Fruit fly (Drosophila melanogaster) Kc167 (cell line): Measurements from ENCODE around the gene CG18789.

ENCODE experiments used
- Myc ChIP-seq: fragments of >200 bp; optimal IDR thresholded peaks from 2 replicates; lab custom pipeline; 2017; ENCODE audit warnings: missing external identifiers
- Sin3A ChIP-seq: fragments of >200 bp; optimal IDR thresholded peaks from 2 replicates; lab custom pipeline; 2018; ENCODE audit warnings: missing external identifiers
- h ChIP-seq: fragments of >200 bp; optimal IDR thresholded peaks from 3 replicates; lab custom pipeline; 2018; ENCODE audit warnings: missing external identifiers
- insv ChIP-seq: fragments of >200 bp; optimal IDR thresholded peaks from 3 replicates; lab custom pipeline; 2018; ENCODE audit warnings: missing external identifiers
- psq ChIP-seq: fragments of >200 bp; optimal IDR thresholded peaks from 2 replicates; lab custom pipeline; 2017; ENCODE audit warnings: missing external identifiers
- ttk ChIP-seq: sonication (Bioruptor generic); optimal IDR thresholded peaks from 2 replicates; lab custom pipeline; 2017; ENCODE audit warnings: missing external identifiers

Gene CG18789

DNA sequence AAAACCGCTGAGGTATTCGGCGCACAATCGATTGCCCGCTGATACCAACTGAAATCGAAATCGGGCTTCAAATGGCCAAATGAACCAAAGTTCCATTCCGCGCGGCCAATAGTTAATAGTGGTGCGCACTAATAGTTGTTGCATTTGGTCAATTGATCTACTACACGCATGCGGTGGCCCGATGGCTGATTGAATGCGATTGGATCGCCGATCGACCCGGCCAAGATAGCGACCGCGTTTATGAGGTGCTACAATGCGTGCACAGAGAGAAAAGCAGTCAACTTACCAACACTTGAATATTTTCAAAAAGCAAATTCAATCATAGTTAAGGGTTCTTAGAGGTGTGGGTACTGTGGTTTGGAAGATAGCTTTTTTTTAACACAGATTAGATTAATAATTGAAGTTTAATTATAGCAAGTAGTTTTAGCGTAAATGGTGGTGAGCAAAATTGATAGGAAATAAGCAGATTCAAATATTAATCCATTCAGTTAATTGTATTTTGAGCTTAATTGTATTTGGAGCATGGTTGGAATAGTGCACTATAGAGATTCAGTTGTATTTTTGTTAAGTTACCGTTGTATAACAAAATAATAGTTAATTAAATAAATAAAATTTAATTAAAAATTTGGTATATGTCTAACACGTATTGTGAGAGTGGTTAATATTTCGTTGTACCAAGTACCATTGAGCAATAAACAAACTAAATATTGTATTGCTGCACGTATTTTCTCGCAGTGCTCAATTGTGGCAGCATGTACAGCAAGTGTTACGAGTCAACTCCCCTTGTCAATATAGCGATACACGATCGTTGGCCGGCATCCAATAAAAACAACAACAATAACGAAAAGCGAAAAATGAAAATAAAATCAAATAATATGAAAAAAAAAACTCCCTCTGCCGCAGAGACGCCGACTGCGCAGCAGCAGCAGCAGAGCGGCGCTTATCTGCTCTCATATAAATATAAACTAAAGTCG is 31.5 kb upstream of the CG18789 start:
- TF ChIP-seq ttk (lab: Kevin White, UChicago) (no peak), Sin3A (no peak)

DNA sequence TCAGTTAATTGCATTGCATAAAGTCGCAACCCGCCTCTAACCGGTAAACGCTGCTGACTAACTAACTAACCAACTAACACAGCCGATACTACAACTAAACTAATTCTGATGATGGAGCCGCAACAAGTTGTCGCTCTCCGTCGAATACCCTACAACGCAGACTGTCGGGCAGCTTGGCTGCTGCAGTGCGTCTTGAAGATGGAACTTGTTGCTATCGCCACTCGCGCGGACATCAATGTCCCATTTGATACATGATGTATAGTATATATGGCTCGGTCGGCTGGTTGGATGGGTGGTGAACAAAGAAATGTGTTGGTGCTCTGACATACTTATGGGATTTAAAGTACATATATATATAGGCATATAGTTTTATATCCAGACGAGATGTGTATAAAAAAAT is 30.3 kb upstream of the CG18789 start:
- TF ChIP-seq psq (lab: Kevin White, UChicago) (no peak), h (lab: Kevin White, UChicago) (no peak), Sin3A (no peak), ttk (lab: Kevin White, UChicago) (no peak), Myc (lab: Kevin White, UChicago) (no peak), insv (lab: Kevin White, UChicago) (no peak)

DNA sequence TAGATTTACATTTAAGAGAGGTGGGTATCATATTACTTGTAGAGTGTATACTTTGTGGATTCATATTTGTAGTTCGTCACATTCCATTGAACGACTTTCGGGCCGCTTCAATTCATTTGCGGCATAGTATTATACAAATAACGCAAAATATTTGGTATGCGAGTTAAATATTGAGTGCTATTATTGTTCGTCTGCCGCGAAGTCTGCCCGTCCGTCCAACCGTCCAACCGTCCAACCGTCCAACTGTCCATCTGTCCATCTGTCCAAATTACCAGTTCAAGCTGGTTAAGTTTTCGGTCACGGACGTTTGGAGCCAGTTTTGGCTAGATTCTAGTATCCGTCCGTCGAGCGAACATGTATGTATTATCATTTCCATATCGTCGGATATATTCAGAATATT is 28.9 kb upstream of the CG18789 start:
- TF ChIP-seq ttk (lab: Kevin White, UChicago) = no peak
- TF ChIP-seq h (lab: Kevin White, UChicago) = no peak
- TF ChIP-seq insv (lab: Kevin White, UChicago) = no peak
- no peak for TF ChIP-seq psq (lab: Kevin White, UChicago)
- TF ChIP-seq Myc (lab: Kevin White, UChicago) = no peak
- TF ChIP-seq Sin3A = no peak

DNA sequence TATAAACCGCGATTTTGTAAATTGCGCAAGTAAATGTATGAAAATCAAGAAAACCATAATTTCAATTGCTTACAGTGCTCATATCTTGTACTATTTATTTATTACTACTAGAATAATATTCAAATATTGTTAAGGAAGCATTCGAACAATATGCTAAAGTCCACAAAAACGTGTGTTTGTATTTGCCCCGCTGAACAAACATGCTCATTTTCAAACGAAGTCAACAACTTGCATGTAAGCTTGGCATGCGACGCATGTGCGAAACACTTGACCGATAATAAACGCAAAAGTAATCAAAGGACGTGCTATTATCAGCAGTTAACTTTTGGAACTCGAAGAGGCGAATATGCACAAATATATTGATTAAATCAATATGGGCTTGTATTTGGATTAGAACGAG is 26.0 kb upstream of the CG18789 start:
- TF ChIP-seq Sin3A (no peak), Myc (lab: Kevin White, UChicago) (no peak), h (lab: Kevin White, UChicago) (no peak), insv (lab: Kevin White, UChicago) (no peak), psq (lab: Kevin White, UChicago) (no peak), ttk (lab: Kevin White, UChicago) (no peak)

DNA sequence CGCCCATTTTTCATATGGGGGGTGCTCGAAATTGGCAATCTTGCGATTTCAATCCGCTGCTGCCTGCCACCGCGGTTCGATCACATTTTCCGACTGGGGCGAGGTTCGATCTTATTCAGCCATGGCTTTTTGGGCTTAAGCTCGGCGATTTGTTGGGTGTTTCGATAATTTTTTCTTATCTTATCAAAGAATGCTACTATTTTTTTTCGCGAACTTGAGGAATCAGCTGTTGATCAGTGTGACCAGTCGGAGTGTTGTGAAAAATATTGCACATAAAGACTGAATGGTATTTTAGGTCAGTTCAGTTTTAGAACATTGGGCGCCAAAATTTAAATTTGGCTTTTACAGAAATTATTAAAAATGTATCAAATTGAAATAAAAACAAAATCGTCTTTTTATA is 25.5 kb upstream of the CG18789 start, which contains the start of gene Wdr81:
Gene Wdr81 (minus strand): TSS at position 226 of the 400 bp plus-strand sequence.
- TF ChIP-seq Myc (lab: Kevin White, UChicago) = no peak
- TF ChIP-seq ttk (lab: Kevin White, UChicago) = no peak

DNA sequence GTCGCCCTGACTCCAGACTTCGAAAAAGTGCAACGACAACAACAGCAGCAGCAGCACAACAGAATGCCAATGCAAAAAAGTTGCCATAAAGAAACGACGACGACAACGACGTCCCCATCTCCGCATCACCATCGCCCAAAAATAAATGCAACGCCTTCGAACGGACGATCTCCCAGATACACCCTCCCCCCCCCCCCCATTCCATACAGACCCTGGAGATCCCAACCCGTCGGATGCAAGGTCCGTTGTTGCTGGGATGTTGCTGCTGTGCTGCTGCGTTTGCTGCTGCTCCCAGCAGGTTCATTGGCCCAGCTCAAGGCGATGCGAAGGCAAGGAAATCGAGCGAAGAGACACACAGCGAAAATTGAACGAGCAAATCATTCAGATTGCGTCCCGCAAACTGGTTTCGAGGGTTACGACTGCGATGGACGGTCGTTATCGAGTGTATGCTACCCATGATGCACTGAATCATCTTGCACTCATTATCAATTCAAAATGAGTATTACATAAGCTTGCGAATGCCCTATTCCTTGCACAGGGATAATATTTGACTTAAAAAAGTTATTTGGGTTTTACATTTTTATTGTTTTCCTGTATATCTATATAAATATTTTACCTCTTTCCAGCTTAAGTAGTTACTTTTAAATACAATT is 18.6 kb upstream of the CG18789 start:
- TF ChIP-seq psq (lab: Kevin White, UChicago) (no peak), Myc (lab: Kevin White, UChicago) (no peak), Sin3A (no peak), ttk (lab: Kevin White, UChicago) (no peak), insv (lab: Kevin White, UChicago) (no peak), h (lab: Kevin White, UChicago) (no peak)

DNA sequence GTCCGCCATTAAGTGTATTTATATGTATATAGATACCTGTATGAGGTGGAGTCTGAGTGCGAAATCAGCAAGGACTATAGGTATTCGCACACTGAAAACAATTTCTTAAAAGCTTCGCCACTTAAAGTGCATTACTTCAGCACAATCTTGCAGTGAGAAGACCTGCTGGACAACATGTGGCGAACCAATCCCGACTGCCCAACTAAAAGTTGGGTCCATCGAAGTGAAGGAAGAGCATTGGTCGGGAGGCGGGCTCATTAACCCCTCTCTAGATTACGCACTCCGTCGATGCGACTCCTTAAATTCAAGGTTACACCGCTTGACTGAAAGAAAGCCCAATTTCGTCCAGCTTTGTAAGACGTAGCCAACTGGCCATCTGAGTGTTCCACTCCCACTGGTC is 18.0 kb upstream of the CG18789 start:
- TF ChIP-seq ttk (lab: Kevin White, UChicago) = no peak
- no peak for TF ChIP-seq h (lab: Kevin White, UChicago)
- TF ChIP-seq psq (lab: Kevin White, UChicago) = no peak
- no peak for TF ChIP-seq Myc (lab: Kevin White, UChicago)
- no peak for TF ChIP-seq Sin3A
- no peak for TF ChIP-seq insv (lab: Kevin White, UChicago)

DNA sequence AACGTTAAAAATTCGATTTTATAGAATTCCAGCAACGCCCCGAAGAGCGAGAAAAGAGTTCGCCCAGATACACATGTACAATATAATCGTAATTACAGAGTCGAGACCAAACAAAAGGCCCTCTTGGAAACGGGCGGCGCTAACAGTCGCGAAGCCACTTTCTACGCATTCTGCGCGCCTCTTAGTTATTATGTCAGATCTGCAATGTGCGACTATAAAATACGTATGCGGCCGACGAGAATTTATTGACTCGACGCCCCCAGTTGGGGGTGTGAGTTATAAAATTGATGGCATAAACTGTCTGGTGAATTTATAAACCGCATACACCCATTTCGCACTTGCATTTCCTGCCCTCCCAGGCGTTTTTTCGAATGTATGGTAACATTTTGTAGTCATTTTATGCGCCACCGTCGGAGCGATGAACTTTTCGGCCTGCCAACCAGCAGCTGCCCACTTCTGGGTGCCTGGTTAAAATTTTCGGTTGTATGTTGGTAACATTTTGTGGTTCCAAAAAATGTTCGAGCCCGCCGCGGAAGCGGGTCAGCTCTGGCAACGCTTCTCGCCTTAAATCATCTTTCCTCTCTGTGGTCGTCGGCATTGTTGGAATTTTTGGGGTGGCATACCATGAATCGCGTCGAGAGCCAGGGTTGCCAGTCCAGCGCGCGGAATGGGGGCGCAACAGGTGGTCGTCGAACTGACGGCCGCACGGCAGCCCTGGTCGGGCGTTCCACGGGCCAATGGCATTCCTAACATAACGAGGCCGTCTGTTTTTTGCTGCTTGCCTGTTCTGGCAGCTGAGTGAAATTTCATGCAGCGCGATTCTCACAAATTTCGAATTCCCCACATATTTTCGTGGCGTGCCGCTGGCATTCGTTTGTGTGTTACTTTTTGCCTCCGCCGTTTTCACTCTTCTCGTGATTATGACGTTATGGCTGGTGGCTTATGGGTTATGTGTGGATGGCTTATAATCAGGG is 16.7 kb upstream of the CG18789 start:
- no peak for TF ChIP-seq h (lab: Kevin White, UChicago)
- TF ChIP-seq ttk (lab: Kevin White, UChicago) = no peak
- TF ChIP-seq insv (lab: Kevin White, UChicago) = no peak
- TF ChIP-seq psq (lab: Kevin White, UChicago) = no peak
- no peak for TF ChIP-seq Sin3A
- no peak for TF ChIP-seq Myc (lab: Kevin White, UChicago)

DNA sequence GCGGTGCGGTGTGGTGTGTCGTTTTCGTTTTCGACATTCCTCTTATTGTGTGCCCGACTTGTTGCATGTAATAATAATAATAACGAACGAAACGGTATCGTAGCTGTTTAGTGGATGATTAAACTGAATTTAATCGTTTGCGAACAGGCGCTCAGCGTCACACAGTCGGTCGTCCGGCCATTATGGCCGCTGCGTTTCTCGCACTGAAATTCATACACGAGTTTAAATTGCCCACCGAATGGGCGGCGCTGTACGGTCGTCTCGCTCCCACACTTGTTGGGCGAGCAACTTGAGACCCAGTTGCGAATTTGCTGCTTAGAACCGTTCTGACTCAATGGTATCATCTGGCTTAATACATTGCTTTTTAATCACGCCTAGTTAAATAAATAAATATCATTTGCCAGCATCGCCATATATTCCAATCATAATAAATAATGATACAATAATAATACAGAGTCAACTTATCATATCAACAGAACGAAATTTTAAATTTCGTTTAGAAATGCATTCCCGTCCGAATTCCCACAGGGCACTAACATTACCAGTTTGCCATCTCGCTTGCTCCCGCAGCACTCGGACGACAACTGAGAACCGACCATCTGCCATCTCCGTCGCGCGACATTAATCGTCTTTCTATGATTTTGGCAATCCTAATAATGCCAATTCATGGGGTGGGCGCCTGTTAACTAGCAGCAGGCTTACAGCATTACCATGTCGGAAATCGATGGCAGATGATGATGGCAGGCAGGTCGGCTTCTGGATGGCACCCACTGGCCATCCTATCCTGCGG is 15.8 kb upstream of the CG18789 start:
- TF ChIP-seq ttk (lab: Kevin White, UChicago) (no peak), h (lab: Kevin White, UChicago) (no peak), psq (lab: Kevin White, UChicago) (no peak), insv (lab: Kevin White, UChicago) (no peak), Sin3A (no peak), Myc (lab: Kevin White, UChicago) (no peak)

DNA sequence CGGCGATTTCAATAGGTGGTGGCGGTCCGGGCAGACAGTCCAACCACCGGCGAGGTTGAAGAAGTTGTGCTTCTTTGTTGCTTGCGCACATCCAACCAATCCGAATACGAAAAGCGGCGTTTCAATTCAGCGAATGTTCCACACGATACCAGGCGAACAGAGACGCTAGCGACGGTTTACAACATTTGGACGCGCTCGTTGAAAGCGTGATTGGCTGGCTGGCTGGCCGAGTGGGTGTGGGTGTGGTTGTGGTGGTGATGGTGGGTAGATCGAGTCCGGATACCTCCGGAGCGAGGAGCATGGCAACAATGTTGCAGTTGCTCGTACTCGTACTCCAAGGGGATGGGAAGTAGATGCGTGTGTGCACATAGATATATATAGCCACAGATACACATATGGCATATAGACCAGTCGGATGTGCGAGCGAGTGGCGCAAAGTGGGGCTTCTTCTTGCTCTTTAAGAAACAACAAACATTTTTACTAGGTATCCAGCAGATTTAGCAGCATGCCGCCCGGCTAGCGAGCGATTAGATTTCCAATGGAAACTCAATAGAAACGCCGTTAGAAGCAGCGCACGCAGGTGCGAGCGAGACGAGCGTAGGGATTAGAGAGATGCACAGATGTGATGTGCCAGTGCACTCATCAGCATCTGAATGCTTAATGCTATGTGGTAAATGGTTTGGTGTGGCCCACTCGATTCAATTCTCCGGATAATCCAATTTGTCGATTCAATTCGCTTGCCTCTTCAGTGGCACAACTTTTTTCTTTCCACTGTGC is 15.1 kb upstream of the CG18789 start:
- TF ChIP-seq insv (lab: Kevin White, UChicago) (no peak), h (lab: Kevin White, UChicago) (no peak), Myc (lab: Kevin White, UChicago) (no peak), Sin3A (no peak), ttk (lab: Kevin White, UChicago) (no peak), psq (lab: Kevin White, UChicago) (no peak)
